Worm (Caenorhabditis elegans) whole organism, L2 larva: ENCODE results near the gene irld-47.

Source experiments
- C34F6.9 ChIP-seq: fragments of 150-350 bp; optimal IDR thresholded peaks from 2 replicates; lab custom pipeline; 2014; ENCODE audit warnings: missing biosample characterization, missing genetic modification characterization
- F13H6.1 ChIP-seq: sonication (generic microtip); optimal IDR thresholded peaks from 2 replicates; lab custom pipeline; 2016; ENCODE audit warnings: missing genetic modification characterization, missing compliant biosample characterization
- ZK546.5 ChIP-seq: sonication (generic microtip); optimal IDR thresholded peaks from 2 replicates; lab custom pipeline; 2017; ENCODE audit warnings: missing biosample characterization, missing genetic modification characterization
- blmp-1 ChIP-seq: sonication (generic microtip); optimal IDR thresholded peaks from 2 replicates; lab custom pipeline; 2017; ENCODE audit warnings: missing genetic modification characterization, mild to moderate bottlenecking, missing compliant biosample characterization, antibody characterized with exemption, moderate library complexity; ENCODE audit not compliant: insufficient read depth
- ceh-16 ChIP-seq: fragments of 150-350 bp; optimal IDR thresholded peaks from 2 replicates; lab custom pipeline; 2014; ENCODE audit warnings: missing biosample characterization, missing genetic modification characterization
- ceh-82 ChIP-seq: fragments of 150-350 bp; optimal IDR thresholded peaks from 2 replicates; lab custom pipeline; 2014; ENCODE audit warnings: missing biosample characterization, missing genetic modification characterization
- dmd-4 ChIP-seq: sonication (generic microtip); optimal IDR thresholded peaks from 2 replicates; lab custom pipeline; 2017; ENCODE audit warnings: missing biosample characterization, missing genetic modification characterization
- elt-1 ChIP-seq: fragments of 150-350 bp; optimal IDR thresholded peaks from 2 replicates; lab custom pipeline; 2014; ENCODE audit warnings: missing biosample characterization, missing genetic modification characterization
- elt-3 ChIP-seq: sonication (generic microtip); optimal IDR thresholded peaks from 2 replicates; lab custom pipeline; 2017; ENCODE audit warnings: missing biosample characterization, missing genetic modification characterization
- fos-1 ChIP-seq: fragments of 150-350 bp; optimal IDR thresholded peaks from 2 replicates; lab custom pipeline; 2014; ENCODE audit warnings: missing biosample characterization, missing genetic modification characterization
- gmeb-1 ChIP-seq: fragments of 150-350 bp; optimal IDR thresholded peaks from 2 replicates; lab custom pipeline; 2014; ENCODE audit warnings: missing biosample characterization, missing genetic modification characterization
- lin-11 ChIP-seq: fragments of 150-350 bp; sonication (generic microtip); optimal IDR thresholded peaks from 2 replicates; lab custom pipeline; 2014; ENCODE audit warnings: missing biosample characterization, missing genetic modification characterization, inconsistent platforms, mixed read lengths
- lin-13 ChIP-seq: fragments of 150-350 bp; optimal IDR thresholded peaks from 2 replicates; lab custom pipeline; 2014; ENCODE audit warnings: missing biosample characterization, missing genetic modification reagents, missing genetic modification characterization
- lin-39 ChIP-seq: fragments of 150-350 bp; optimal IDR thresholded peaks from 2 replicates; lab custom pipeline; 2014; ENCODE audit warnings: missing biosample characterization, missing genetic modification reagents, missing genetic modification characterization
- lsy-2 ChIP-seq, 2 experiments: fragments of 150-350 bp in 1 of 2; sonication (generic microtip) in 1 of 2; optimal IDR thresholded peaks; 2 replicates each; lab custom pipeline; 2014 to 2017; ENCODE audit warnings: missing biosample characterization in 2 of 2, missing genetic modification characterization in 2 of 2
- mab-5 ChIP-seq: fragments of 150-350 bp; optimal IDR thresholded peaks from 2 replicates; lab custom pipeline; 2014; ENCODE audit warnings: missing biosample characterization, missing genetic modification characterization
- mbf-1 ChIP-seq: sonication (generic microtip); optimal IDR thresholded peaks from 2 replicates; lab custom pipeline; 2017; ENCODE audit warnings: missing biosample characterization, missing genetic modification characterization
- nhr-10 ChIP-seq: sonication (generic microtip); optimal IDR thresholded peaks from 2 replicates; lab custom pipeline; 2017; ENCODE audit warnings: missing biosample characterization, missing genetic modification characterization
- nhr-11 ChIP-seq: fragments of 150-350 bp; optimal IDR thresholded peaks from 2 replicates; lab custom pipeline; 2014; ENCODE audit warnings: missing biosample characterization, missing genetic modification characterization
- nhr-12 ChIP-seq: fragments of 150-350 bp; optimal IDR thresholded peaks from 2 replicates; lab custom pipeline; 2014; ENCODE audit warnings: missing biosample characterization, missing genetic modification characterization
- nhr-129 ChIP-seq: fragments of 150-350 bp; optimal IDR thresholded peaks from 2 replicates; lab custom pipeline; 2014; ENCODE audit warnings: missing biosample characterization, missing genetic modification characterization
- nhr-21 ChIP-seq: fragments of 150-350 bp; optimal IDR thresholded peaks from 2 replicates; lab custom pipeline; 2014; ENCODE audit warnings: missing biosample characterization, missing genetic modification characterization
- nhr-23 ChIP-seq: fragments of 150-350 bp; optimal IDR thresholded peaks from 2 replicates; lab custom pipeline; 2014; ENCODE audit warnings: missing biosample characterization, missing genetic modification reagents, missing genetic modification characterization
- nhr-237 ChIP-seq: fragments of 150-350 bp; optimal IDR thresholded peaks from 2 replicates; lab custom pipeline; 2014; ENCODE audit warnings: missing biosample characterization, missing genetic modification characterization
- nhr-6 ChIP-seq: fragments of 150-350 bp; optimal IDR thresholded peaks from 2 replicates; lab custom pipeline; 2014; ENCODE audit warnings: missing biosample characterization, missing genetic modification characterization
- nhr-77 ChIP-seq: fragments of 150-350 bp; optimal IDR thresholded peaks from 2 replicates; lab custom pipeline; 2014; ENCODE audit warnings: missing biosample characterization, missing genetic modification characterization
- peb-1 ChIP-seq: fragments of 150-350 bp; optimal IDR thresholded peaks from 2 replicates; lab custom pipeline; 2014; ENCODE audit warnings: missing biosample characterization, missing genetic modification characterization
- sem-4 ChIP-seq: fragments of 150-350 bp; optimal IDR thresholded peaks from 2 replicates; lab custom pipeline; 2014; ENCODE audit warnings: missing biosample characterization, missing genetic modification reagents, missing genetic modification characterization
- skn-1 ChIP-seq: sonication (generic microtip); optimal IDR thresholded peaks from 2 replicates; lab custom pipeline; 2017; ENCODE audit warnings: missing biosample characterization, missing genetic modification characterization
- sma-9 ChIP-seq, 2 experiments: fragments of 150-350 bp in 1 of 2; sonication (generic microtip) in 1 of 2; optimal IDR thresholded peaks; 2 replicates each; lab custom pipeline; 2014 to 2016; ENCODE audit warnings: missing genetic modification characterization in 2 of 2, mild to moderate bottlenecking in 1 of 2, missing biosample characterization in 1 of 2, missing compliant biosample characterization in 1 of 2, missing genetic modification reagents in 1 of 2, moderate library complexity in 1 of 2
- snpc-4 ChIP-seq: fragments of 150-350 bp; optimal IDR thresholded peaks from 2 replicates; lab custom pipeline; 2014; ENCODE audit warnings: missing biosample characterization, missing genetic modification characterization
- unc-39 ChIP-seq: fragments of 150-350 bp; optimal IDR thresholded peaks from 2 replicates; lab custom pipeline; 2014; ENCODE audit warnings: missing biosample characterization, missing genetic modification characterization
- unc-55 ChIP-seq: fragments of 150-350 bp; sonication (generic microtip); optimal IDR thresholded peaks from 3 replicates; lab custom pipeline; 2014; ENCODE audit warnings: missing biosample characterization, missing genetic modification reagents, missing genetic modification characterization
- unc-62 ChIP-seq: fragments of 150-350 bp; optimal IDR thresholded peaks from 2 replicates; lab custom pipeline; 2014; ENCODE audit warnings: missing biosample characterization, missing genetic modification reagents, missing genetic modification characterization
- zag-1 ChIP-seq: fragments of 150-350 bp; optimal IDR thresholded peaks from 2 replicates; lab custom pipeline; 2014; ENCODE audit warnings: missing biosample characterization, missing genetic modification characterization
- ztf-4 ChIP-seq: fragments of 150-350 bp; optimal IDR thresholded peaks from 2 replicates; lab custom pipeline; 2014; ENCODE audit warnings: missing biosample characterization, missing genetic modification characterization

irld-47 gene

ce11 chrII:7836613-7837226 lies 14.4 kb upstream of the irld-47 start:
- peak; percentile 36 for TF ChIP-seq nhr-6 (tag; lab: Kevin White, UChicago)
- TF ChIP-seq ztf-4 (tag; lab: Kevin White, UChicago): peak; percentile 30
- TF ChIP-seq nhr-21: no peak
- peak; percentile 39 for TF ChIP-seq lin-39
- peak; percentile 44 for TF ChIP-seq mab-5 (tag; lab: Kevin White, UChicago)
- TF ChIP-seq sma-9 (GFP tag; optimal IDR thresholded peaks at IDR 0.05; lab: Kevin White, UChicago): peak; percentile 81
- no peak for TF ChIP-seq sma-9 (tag; optimal IDR thresholded peaks at IDR 0.05; lab: Kevin White, UChicago)
- peak; percentile 58 for TF ChIP-seq sem-4 (tag; lab: Kevin White, UChicago)
- peak in 1 of 2 experiments; percentile 44 for TF ChIP-seq lsy-2 (tag; optimal IDR thresholded peaks at IDR 0.05; lab: Kevin White, UChicago)
- TF ChIP-seq nhr-129: peak; percentile 65
- TF ChIP-seq blmp-1 (tag; lab: Kevin White, UChicago): no peak
- peak; percentile 92 for TF ChIP-seq F13H6.1 (tag; lab: Kevin White, UChicago)

ce11 chrII:7835314-7835713 lies 13.0 kb upstream of the irld-47 start, which contains the start of gene cex-2:
Gene cex-2, minus strand, starts transcription at chrII:7835414.
- TF ChIP-seq elt-1 (no peak), nhr-6 (tag; lab: Kevin White, UChicago) (no peak), snpc-4 (no peak), nhr-10 (no peak), nhr-11 (no peak), elt-3 (tag; lab: Kevin White, UChicago) (no peak), unc-62 (GFP tag; lab: Kevin White, UChicago) (no peak), lin-11 (tag; lab: Kevin White, UChicago) (no peak)

DNA sequence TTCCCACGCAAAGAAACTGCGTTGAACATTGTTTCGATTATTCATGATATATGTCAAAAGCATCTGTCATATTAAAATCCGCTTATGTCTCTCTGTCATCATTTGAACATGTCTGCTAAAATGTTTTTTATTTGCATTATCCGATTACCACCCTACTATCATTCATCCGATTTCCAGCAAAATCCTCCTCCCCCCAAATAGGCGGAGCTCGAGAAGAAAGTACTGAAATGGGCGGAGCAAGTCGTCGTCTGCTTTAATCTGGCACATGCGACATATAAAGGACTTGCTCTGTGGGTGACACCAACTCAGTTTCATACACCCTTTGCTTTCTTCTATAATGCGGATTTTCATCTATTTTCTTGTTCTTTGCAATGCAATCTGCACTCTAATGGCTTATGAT lies 9.7 kb upstream of the irld-47 start, which contains the start of gene T09A5.14:
Gene T09A5.14, plus strand, starts transcription at position 301 of the 400 bp plus-strand sequence.
- TF ChIP-seq unc-55: no peak
- no peak for TF ChIP-seq nhr-77 (tag; lab: Kevin White, UChicago)
- no peak for TF ChIP-seq nhr-129
- TF ChIP-seq nhr-6 (tag; lab: Kevin White, UChicago): no peak
- no peak for TF ChIP-seq fos-1 (tag; lab: Kevin White, UChicago)
- no peak for TF ChIP-seq ceh-82 (tag; lab: Kevin White, UChicago)
- no peak for TF ChIP-seq C34F6.9 (tag; lab: Kevin White, UChicago)
- TF ChIP-seq nhr-23: no peak
- no peak for TF ChIP-seq zag-1
- TF ChIP-seq blmp-1 (tag; lab: Kevin White, UChicago): no peak
- TF ChIP-seq unc-39 (tag; lab: Kevin White, UChicago): no peak
- TF ChIP-seq nhr-237 (tag; lab: Kevin White, UChicago): no peak
- no peak for TF ChIP-seq elt-1
- TF ChIP-seq dmd-4 (tag; lab: Kevin White, UChicago): no peak
- no peak for TF ChIP-seq lin-13 (GFP tag; lab: Kevin White, UChicago)
- no peak for TF ChIP-seq skn-1
- TF ChIP-seq gmeb-1 (tag; lab: Kevin White, UChicago): no peak
- no peak for TF ChIP-seq sma-9 (GFP tag; optimal IDR thresholded peaks at IDR 0.05; lab: Kevin White, UChicago)
- no peak for TF ChIP-seq sma-9 (tag; optimal IDR thresholded peaks at IDR 0.05; lab: Kevin White, UChicago)
- TF ChIP-seq lin-11 (tag; lab: Kevin White, UChicago): no peak
- no peak for TF ChIP-seq ceh-16 (tag; lab: Kevin White, UChicago)

ce11 chrII:7829616-7830015 lies 7.3 kb upstream of the irld-47 start:
- TF ChIP-seq nhr-10 (no peak), lin-11 (tag; lab: Kevin White, UChicago) (no peak), elt-1 (no peak), fos-1 (tag; lab: Kevin White, UChicago) (no peak), ZK546.5 (tag; lab: Kevin White, UChicago) (no peak), unc-62 (GFP tag; lab: Kevin White, UChicago) (no peak), nhr-12 (tag; lab: Kevin White, UChicago) (no peak), peb-1 (tag; lab: Kevin White, UChicago) (no peak), F13H6.1 (tag; lab: Kevin White, UChicago) (no peak), nhr-23 (no peak), nhr-6 (tag; lab: Kevin White, UChicago) (no peak), lin-13 (GFP tag; lab: Kevin White, UChicago) (no peak), mbf-1 (tag; lab: Kevin White, UChicago) (no peak)
